Fruit fly (Drosophila melanogaster) Kc167 (cell line): ENCODE data around the gene Sap47.

Experiments
- Sin3A ChIP-seq: fragments of >200 bp; optimal IDR thresholded peaks from 2 replicates; lab custom pipeline; 2018; ENCODE audit warnings: missing external identifiers
- h ChIP-seq: fragments of >200 bp; optimal IDR thresholded peaks from 3 replicates; lab custom pipeline; 2018; ENCODE audit warnings: missing external identifiers
- insv ChIP-seq: fragments of >200 bp; optimal IDR thresholded peaks from 3 replicates; lab custom pipeline; 2018; ENCODE audit warnings: missing external identifiers
- psq ChIP-seq: fragments of >200 bp; optimal IDR thresholded peaks from 2 replicates; lab custom pipeline; 2017; ENCODE audit warnings: missing external identifiers
- ttk ChIP-seq: sonication (Bioruptor generic); optimal IDR thresholded peaks from 2 replicates; lab custom pipeline; 2017; ENCODE audit warnings: missing external identifiers

- TF ChIP-seq Sin3A (lab: Kevin White, UChicago) (no peak), psq (no peak), insv (lab: Kevin White, UChicago) (no peak), ttk (lab: Kevin White, UChicago) (no peak), h (lab: Kevin White, UChicago) (no peak)
These were observed 69.1 kb downstream of the Sap47 start for dm6 chr3R:16004015-16004414.
